Fruit fly (Drosophila melanogaster): ENCODE results near the gene Ku80.

DNA sequence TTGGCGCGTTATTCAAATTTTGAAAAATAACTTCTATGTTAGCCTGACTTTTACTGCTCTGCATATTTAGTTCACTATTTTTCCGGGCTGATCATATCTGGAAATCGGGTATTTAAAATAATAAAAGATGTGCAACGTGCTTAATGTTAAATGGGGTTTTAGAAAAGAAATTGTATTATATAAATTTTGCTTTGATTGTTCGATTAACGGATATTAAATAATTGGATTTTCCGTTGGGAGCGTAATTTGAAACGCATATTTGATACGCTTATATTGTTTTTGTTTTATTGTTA, 22.8 kb downstream of the Ku80 start:
- TF ChIP-seq CG12605 (GFP tag; IDR thresholded peaks at IDR 0.05) (no peak), EcR (GFP tag; optimal IDR thresholded peaks at IDR 0.05) (no peak), CG17806 (tag; optimal IDR thresholded peaks at IDR 0.05) (no peak), CG8301 (tag; optimal IDR thresholded peaks at IDR 0.05) (no peak), Pif1A (GFP tag; optimal IDR thresholded peaks at IDR 0.05) (no peak), CG4496 (GFP tag; IDR thresholded peaks at IDR 0.05) (no peak), CG9948 (tag; optimal IDR thresholded peaks at IDR 0.05) (no peak), CG13204 (GFP tag; optimal IDR thresholded peaks at IDR 0.05) (no peak), rn (GFP tag; IDR thresholded peaks at IDR 0.05) (no peak), CG34367 (tag; optimal IDR thresholded peaks at IDR 0.05) (no peak), CG14655 (GFP tag; optimal IDR thresholded peaks at IDR 0.05) (no peak), fd96Ca (GFP tag; IDR thresholded peaks at IDR 0.05) (no peak)
